Fruit fly (Drosophila melanogaster) whole organism, embryonic: Measurements from ENCODE around the gene CG5853.

ENCODE experiments used
- Ada2b ChIP-seq: fragments of 200-800 bp; sonication (Bioruptor generic); IDR thresholded peaks from 2 replicates; pipeline ENCODE4 v1.3.6; 2022; ENCODE audit warnings: missing biosample characterization, missing genetic modification characterization
- Blimp-1 ChIP-seq: fragments of 200-800 bp; sonication (Bioruptor generic); optimal IDR thresholded peaks from 3 replicates; lab custom pipeline; 2018; ENCODE audit warnings: missing biosample characterization, missing genetic modification characterization, mild to moderate bottlenecking, moderate library complexity, missing genetic modification reagents
- CG10654 ChIP-seq: fragments of 200-800 bp; sonication (Bioruptor generic); optimal IDR thresholded peaks from 2 replicates; lab custom pipeline; 2016; ENCODE audit warnings: missing biosample characterization, missing genetic modification characterization
- CG11560 ChIP-seq: fragments of 200-800 bp; sonication (Bioruptor generic); IDR thresholded peaks from 3 replicates; pipeline ENCODE4 v1.3.6; 2022; ENCODE audit warnings: missing biosample characterization, missing genetic modification characterization
- CG13123 ChIP-seq: fragments of 200-800 bp; sonication (Bioruptor generic); optimal IDR thresholded peaks from 2 replicates; lab custom pipeline; 2016; ENCODE audit warnings: missing biosample characterization, missing genetic modification characterization
- CG14050 ChIP-seq: fragments of 200-800 bp; sonication (Bioruptor generic); IDR thresholded peaks from 3 replicates; pipeline ENCODE4 v1.3.6; 2022; ENCODE audit warnings: missing biosample characterization, missing genetic modification characterization
- CG17359 ChIP-seq: fragments of 200-800 bp; sonication (Bioruptor generic); optimal IDR thresholded peaks from 3 replicates; lab custom pipeline; 2018; ENCODE audit warnings: missing biosample characterization, mild to moderate bottlenecking, missing genetic modification characterization, moderate library complexity
- CG2712 ChIP-seq: fragments of 200-800 bp; optimal IDR thresholded peaks from 3 replicates; lab custom pipeline; 2019; ENCODE audit warnings: missing biosample characterization, mild to moderate bottlenecking, missing genetic modification characterization, moderate library complexity
- CG2889 ChIP-seq: fragments of 200-800 bp; sonication (Bioruptor generic); IDR thresholded peaks from 3 replicates; pipeline ENCODE4 v1.3.6; 2022; ENCODE audit warnings: missing biosample characterization, missing genetic modification characterization
- CG30403 ChIP-seq: fragments of 200-800 bp; sonication (Bioruptor generic); optimal IDR thresholded peaks from 3 replicates; lab custom pipeline; 2016; ENCODE audit warnings: missing biosample characterization, missing genetic modification characterization
- CG31365 ChIP-seq: fragments of 200-800 bp; sonication (Bioruptor generic); optimal IDR thresholded peaks from 2 replicates; lab custom pipeline; 2018; ENCODE audit warnings: missing biosample characterization, mild to moderate bottlenecking, missing genetic modification characterization
- CG34224 ChIP-seq: fragments of 200-800 bp; sonication (Bioruptor generic); IDR thresholded peaks from 3 replicates; pipeline ENCODE4 v1.3.6; 2022; ENCODE audit warnings: missing biosample characterization, missing genetic modification characterization; ENCODE audit not compliant: partially characterized antibody
- CG34376 ChIP-seq: fragments of 200-800 bp; sonication (Bioruptor generic); optimal IDR thresholded peaks from 2 replicates; lab custom pipeline; 2018; ENCODE audit warnings: missing biosample characterization, mild to moderate bottlenecking, missing genetic modification characterization
- CG3995 ChIP-seq: fragments of 200-800 bp; sonication (Bioruptor generic); optimal IDR thresholded peaks from 3 replicates; lab custom pipeline; 2016; ENCODE audit warnings: missing biosample characterization, missing genetic modification characterization
- CG42726 ChIP-seq: fragments of 200-800 bp; sonication (Bioruptor generic); IDR thresholded peaks from 2 replicates; pipeline ENCODE4 v1.3.6; 2022; ENCODE audit warnings: missing biosample characterization, missing genetic modification characterization; ENCODE audit not compliant: partially characterized antibody
- CG5245 ChIP-seq: fragments of 200-800 bp; sonication (Bioruptor generic); optimal IDR thresholded peaks from 3 replicates; lab custom pipeline; 2016; ENCODE audit warnings: missing biosample characterization, missing genetic modification characterization
- CG6175 ChIP-seq: fragments of 200-800 bp; sonication (Bioruptor generic); IDR thresholded peaks from 3 replicates; pipeline ENCODE4 v1.3.6; 2022; ENCODE audit warnings: missing biosample characterization, missing genetic modification characterization
- CG8765 ChIP-seq: fragments of 200-800 bp; sonication (Bioruptor generic); IDR thresholded peaks from 2 replicates; pipeline ENCODE4 v1.3.6; 2022; ENCODE audit warnings: missing biosample characterization, missing genetic modification characterization
- CG9727 ChIP-seq: fragments of 200-800 bp; sonication (Bioruptor generic); optimal IDR thresholded peaks from 3 replicates; lab custom pipeline; 2017; ENCODE audit warnings: missing biosample characterization, mild to moderate bottlenecking, missing genetic modification characterization
- CHES-1-like ChIP-seq: fragments of 200-800 bp; sonication (Bioruptor generic); optimal IDR thresholded peaks from 2 replicates; lab custom pipeline; 2016; ENCODE audit warnings: missing biosample characterization, missing genetic modification characterization
- Dip3 ChIP-seq: fragments of 200-800 bp; sonication (Bioruptor generic); optimal IDR thresholded peaks from 3 replicates; lab custom pipeline; 2016; ENCODE audit warnings: missing biosample characterization, missing genetic modification characterization
- Dref ChIP-seq: fragments of 200-800 bp; sonication (Bioruptor generic); IDR thresholded peaks from 2 replicates; pipeline ENCODE4 v1.3.6; 2022; ENCODE audit warnings: missing biosample characterization, missing genetic modification characterization
- Ets65A ChIP-seq: fragments of 200-800 bp; sonication (Bioruptor generic); peaks from one replicate; lab custom pipeline; 2016; ENCODE audit warnings: missing biosample characterization, missing genetic modification characterization
- Fer3 ChIP-seq: fragments of 200-800 bp; sonication (Bioruptor generic); optimal IDR thresholded peaks from 2 replicates; lab custom pipeline; 2018; ENCODE audit warnings: missing biosample characterization, mild to moderate bottlenecking, missing genetic modification characterization, moderate library complexity
- Kr ChIP-seq: fragments of 200-800 bp; sonication (Bioruptor generic); optimal IDR thresholded peaks from 2 replicates; lab custom pipeline; 2017; ENCODE audit warnings: missing biosample characterization, mild to moderate bottlenecking, missing genetic modification characterization
- Med ChIP-seq: fragments of 200-800 bp; sonication (Bioruptor generic); peaks from one replicate; lab custom pipeline; 2016; ENCODE audit warnings: missing biosample characterization, missing genetic modification characterization, mild to moderate bottlenecking, inconsistent platforms, moderate library complexity
- Scr ChIP-seq: fragments of 200-800 bp; sonication (Bioruptor generic); IDR thresholded peaks from 2 replicates; pipeline ENCODE4 v1.3.6; 2022; ENCODE audit warnings: missing biosample characterization, missing genetic modification characterization; ENCODE audit not compliant: partially characterized antibody
- Sry-β ChIP-seq: fragments of 200-800 bp; sonication (Bioruptor generic); optimal IDR thresholded peaks from 2 replicates; lab custom pipeline; 2018; ENCODE audit warnings: missing biosample characterization, mild to moderate bottlenecking, missing genetic modification characterization, moderate library complexity
- Tbp ChIP-seq: fragments of >200 bp; optimal IDR thresholded peaks from 2 replicates; lab custom pipeline; 2018; ENCODE audit warnings: missing biosample characterization, missing genetic modification characterization
- Vsx1 ChIP-seq: fragments of 200-800 bp; sonication (Bioruptor generic); optimal IDR thresholded peaks from 2 replicates; lab custom pipeline; 2017; ENCODE audit warnings: missing biosample characterization, mild to moderate bottlenecking, missing genetic modification characterization, missing genetic modification reagents
- YL-1 ChIP-seq: fragments of 200-800 bp; sonication (Bioruptor generic); optimal IDR thresholded peaks from 3 replicates; lab custom pipeline; 2017; ENCODE audit warnings: missing biosample characterization, mild to moderate bottlenecking, missing genetic modification characterization
- ato ChIP-seq: fragments of 200-800 bp; sonication (Bioruptor generic); IDR thresholded peaks from 2 replicates; pipeline ENCODE4 v1.3.6; 2022; ENCODE audit warnings: missing biosample characterization, missing genetic modification characterization; ENCODE audit not compliant: partially characterized antibody
- cad ChIP-seq: fragments of >200 bp; optimal IDR thresholded peaks from 2 replicates; lab custom pipeline; 2017; ENCODE audit warnings: missing biosample characterization, missing genetic modification characterization
- crp ChIP-seq, 2 experiments: fragments of 200-800 bp; sonication (Bioruptor generic); optimal IDR thresholded peaks; 2 replicates in 1 of 2; 3 replicates in 1 of 2; lab custom pipeline; 2017; ENCODE audit warnings: missing biosample characterization in 2 of 2, missing genetic modification characterization in 2 of 2, mild to moderate bottlenecking in 1 of 2, moderate library complexity in 1 of 2
- da ChIP-seq: fragments of 200-800 bp; sonication (Bioruptor generic); optimal IDR thresholded peaks from 2 replicates; lab custom pipeline; 2016; ENCODE audit warnings: missing biosample characterization, missing genetic modification characterization
- en ChIP-seq: fragments of 200-800 bp; sonication (Bioruptor generic); optimal IDR thresholded peaks from 2 replicates; lab custom pipeline; 2016; ENCODE audit warnings: missing biosample characterization, missing genetic modification characterization
- exex ChIP-seq: fragments of 200-800 bp; sonication (Bioruptor generic); optimal IDR thresholded peaks from 4 replicates; lab custom pipeline; 2018; ENCODE audit warnings: missing biosample characterization, mild to moderate bottlenecking, missing genetic modification characterization, moderate library complexity
- gcm2 ChIP-seq: fragments of 200-800 bp; sonication (Bioruptor generic); optimal IDR thresholded peaks from 2 replicates; lab custom pipeline; 2016; ENCODE audit warnings: missing biosample characterization, missing genetic modification characterization
- kni ChIP-seq: fragments of 200-800 bp; sonication (Bioruptor generic); optimal IDR thresholded peaks from 3 replicates; lab custom pipeline; 2017; ENCODE audit warnings: mild to moderate bottlenecking, missing biosample characterization, missing genetic modification reagents, missing genetic modification characterization
- mirr ChIP-seq: fragments of 200-800 bp; sonication (Bioruptor generic); optimal IDR thresholded peaks from 3 replicates; lab custom pipeline; 2018; ENCODE audit warnings: missing biosample characterization, mild to moderate bottlenecking, missing genetic modification characterization
- nau ChIP-seq: fragments of 200-800 bp; sonication (Bioruptor generic); optimal IDR thresholded peaks from 3 replicates; lab custom pipeline; 2017; ENCODE audit warnings: missing biosample characterization, mild to moderate bottlenecking, missing genetic modification characterization, missing genetic modification reagents
- rib ChIP-seq: fragments of 200-800 bp; sonication (Bioruptor generic); IDR thresholded peaks from 2 replicates; pipeline ENCODE4 v1.3.6; 2022; ENCODE audit warnings: missing biosample characterization, missing genetic modification characterization
- row ChIP-seq: fragments of 200-800 bp; sonication (Bioruptor generic); IDR thresholded peaks from 3 replicates; pipeline ENCODE4 v1.3.6; 2022; ENCODE audit warnings: missing biosample characterization, missing genetic modification characterization
- schlank ChIP-seq: fragments of 200-800 bp; sonication (Bioruptor generic); optimal IDR thresholded peaks from 2 replicates; lab custom pipeline; 2018; ENCODE audit warnings: missing biosample characterization, mild to moderate bottlenecking, missing genetic modification characterization
- sim ChIP-seq: fragments of 200-800 bp; sonication (Bioruptor generic); IDR thresholded peaks from 2 replicates; pipeline ENCODE4 v1.3.6; 2022; ENCODE audit warnings: missing biosample characterization, missing genetic modification characterization
- ssp ChIP-seq: fragments of 200-800 bp; sonication (Bioruptor generic); IDR thresholded peaks from 2 replicates; pipeline ENCODE4 v1.3.6; 2022; ENCODE audit warnings: missing biosample characterization, missing genetic modification characterization
- stwl ChIP-seq: fragments of 200-800 bp; sonication (Bioruptor generic); optimal IDR thresholded peaks from 3 replicates; lab custom pipeline; 2018; ENCODE audit warnings: missing biosample characterization, mild to moderate bottlenecking, missing genetic modification characterization, moderate library complexity
- toy ChIP-seq: fragments of 200-800 bp; sonication (Bioruptor generic); IDR thresholded peaks from 2 replicates; pipeline ENCODE4 v1.3.6; 2022; ENCODE audit warnings: missing biosample characterization, missing genetic modification characterization
- unc-4 ChIP-seq: fragments of 200-800 bp; sonication (Bioruptor generic); IDR thresholded peaks from 2 replicates; pipeline ENCODE4 v1.3.6; 2022; ENCODE audit warnings: missing biosample characterization, missing genetic modification characterization; ENCODE audit not compliant: partially characterized antibody

CG5853 gene

dm6 chr2L:9954696-9955095 is 7.2 kb upstream of the CG5853 start:
- TF ChIP-seq Ets65A (GFP tag; lab: Kevin White, UChicago) (peak; percentile 60), kni (GFP tag; lab: Kevin White, UChicago) (no peak), Dref (GFP tag; lab: Robert Waterston, UW) (0 out of 2 replicates have a peak, but pooled peaks have one; percentile 28), Med (GFP tag; lab: Kevin White, UChicago) (peak; percentile 55)

- peak; percentile 98 for TF ChIP-seq CG2712
- TF ChIP-seq gcm2 (GFP tag; lab: Kevin White, UChicago), result no peak
- peak; percentile 74; the same call in 2 of the 3 replicates for TF ChIP-seq CG2889 (GFP tag; lab: Robert Waterston, UW)
- TF ChIP-seq ato (GFP tag; lab: Robert Waterston, UW), result no peak
- 0 out of 2 replicates have a peak, but pooled peaks have one; percentile 25 for TF ChIP-seq unc-4 (GFP tag; lab: Robert Waterston, UW)
- no peak for TF ChIP-seq da (GFP tag; lab: Kevin White, UChicago)
- no peak for TF ChIP-seq Scr (GFP tag; lab: Robert Waterston, UW)
- peak; percentile 71; the same call in 1 of the 2 replicates for TF ChIP-seq rib
- TF ChIP-seq CG9727, result peak; percentile 96
- no peak for TF ChIP-seq cad (GFP tag; lab: Kevin White, UChicago)
- peak; percentile 94 for TF ChIP-seq Blimp-1 (GFP tag; lab: Kevin White, UChicago)
- peak; percentile 27 for TF ChIP-seq mirr (GFP tag; lab: Kevin White, UChicago)
- peak; percentile 81 for TF ChIP-seq stwl (tag; lab: Kevin White, UChicago)
- TF ChIP-seq CG30403 (GFP tag; lab: Kevin White, UChicago), result peak; percentile 92
- TF ChIP-seq CG11560 (tag; lab: Robert Waterston, UW), result no peak; the same call in 2 of the 3 replicates
- TF ChIP-seq nau, result peak; percentile 85
- TF ChIP-seq YL-1, result peak; percentile 85
- TF ChIP-seq CG5245 (GFP tag; lab: Kevin White, UChicago), result peak; percentile 77
- TF ChIP-seq Kr (GFP tag; lab: Kevin White, UChicago), result no peak
- peak; percentile 61 for TF ChIP-seq Sry-β (GFP tag; lab: Kevin White, UChicago)
- no peak for TF ChIP-seq CG34224 (GFP tag; lab: Robert Waterston, UW)
- TF ChIP-seq Ada2b, result peak; percentile 80
- TF ChIP-seq CG14050 (GFP tag; lab: Robert Waterston, UW), result peak; percentile 76
- TF ChIP-seq CG10654, result peak; percentile 88
- TF ChIP-seq crp (GFP tag; optimal IDR thresholded peaks at IDR 0.05; lab: Kevin White, UChicago), result peak; percentile 79 to 96
- peak; percentile 95 for TF ChIP-seq CG17359
- TF ChIP-seq sim (GFP tag; lab: Robert Waterston, UW), result peak; percentile 81; the same call in 1 of the 2 replicates
- TF ChIP-seq CG31365, result peak; percentile 41
- TF ChIP-seq CHES-1-like, result peak; percentile 37
- peak; percentile 75 for TF ChIP-seq CG13123 (GFP tag; lab: Kevin White, UChicago)
- 0 out of 2 replicates have a peak, but pooled peaks have one; percentile 45 for TF ChIP-seq toy (GFP tag; lab: Robert Waterston, UW)
- peak; percentile 77 for TF ChIP-seq ssp (GFP tag; lab: Robert Waterston, UW)
- peak; percentile 72 for TF ChIP-seq CG34376
- peak; percentile 45; the same call in 1 of the 3 replicates for TF ChIP-seq CG6175 (GFP tag; lab: Robert Waterston, UW)
- TF ChIP-seq schlank (tag; lab: Kevin White, UChicago), result peak; percentile 24
- TF ChIP-seq row (GFP tag; lab: Robert Waterston, UW), result peak; percentile 96
- TF ChIP-seq en, result peak; percentile 24
- peak; percentile 80 for TF ChIP-seq CG3995 (GFP tag; lab: Kevin White, UChicago)
- no peak for TF ChIP-seq CG42726
- TF ChIP-seq CG8765, result peak; percentile 74
- peak; percentile 52 for TF ChIP-seq Dip3
- TF ChIP-seq exex (tag; lab: Kevin White, UChicago), result peak; percentile 74
- TF ChIP-seq Vsx1 (GFP tag; lab: Kevin White, UChicago), result peak; percentile 86
- TF ChIP-seq Fer3, result peak; percentile 94
- no peak for TF ChIP-seq Tbp (GFP tag; lab: Kevin White, UChicago)
Measured at dm6 chr2L:9954119-9954518, 6.7 kb upstream of the CG5853 start, which contains the start of the genes CG13126 and CG4709. Gene CG13126, minus strand, starts transcription at chr2L:9954181. Gene CG4709, plus strand, starts transcription at chr2L:9954325.
